Worm (Caenorhabditis elegans): ENCODE measurements around the gene clec-138.

- TF ChIP-seq hnd-1 (tag; optimal IDR thresholded peaks at IDR 0.05) = no peak
- no peak for TF ChIP-seq tra-4 (tag; optimal IDR thresholded peaks at IDR 0.05)
- no peak for TF ChIP-seq hmbx-1 (tag; optimal IDR thresholded peaks at IDR 0.05)
- TF ChIP-seq ama-1 (optimal IDR thresholded peaks at IDR 0.05) = no peak
- TF ChIP-seq scrt-1 (GFP tag; IDR thresholded peaks at IDR 0.05) = no peak
Measured at ce11 chrII:4648785-4649184, 29.2 kb upstream of the clec-138 start, which contains the start of gene lgc-27.

All from whole organism, early embryonic.